Fruit fly (Drosophila melanogaster): Measurements from ENCODE around the gene CG6592.

- TF ChIP-seq CTCF (optimal IDR thresholded peaks at IDR 0.05): no peak
- no peak for TF ChIP-seq CG8478 (optimal IDR thresholded peaks at IDR 0.05)
Measured at dm6 chr3L:6050230-6050807, 9.1 kb upstream of the CG6592 start, which contains the start of gene Jon65Aiii.

Data from S2 (cell line).